Fruit fly (Drosophila melanogaster) whole organism: ENCODE measurements around the gene T48.

ENCODE experiments used
- Dll ChIP-seq: fragments of >200 bp; optimal IDR thresholded peaks from 2 replicates; lab custom pipeline; 2017
- psq ChIP-seq: fragments of >200 bp; optimal IDR thresholded peaks from 2 replicates; lab custom pipeline; 2017

dm6 chr3R:26886283-26886689, 4.8 kb downstream of the T48 start:
- TF ChIP-seq psq (lab: Kevin White, UChicago) (no peak), Dll (lab: Kevin White, UChicago) (no peak)
